Fruit fly (Drosophila melanogaster) whole organism, prepupa: Measurements from ENCODE around the gene ppl.

Experiments used
- Blimp-1 ChIP-seq: fragments of 200-800 bp; sonication (Bioruptor generic); optimal IDR thresholded peaks from 3 replicates; lab custom pipeline; 2017; ENCODE audit warnings: missing biosample characterization, missing genetic modification characterization, mild to moderate bottlenecking, moderate library complexity, missing genetic modification reagents
- CG10631 ChIP-seq: fragments of 200-800 bp; sonication (Bioruptor generic); optimal IDR thresholded peaks from 2 replicates; lab custom pipeline; 2016; ENCODE audit warnings: missing biosample characterization, missing genetic modification characterization
- CG10669 ChIP-seq: fragments of 200-800 bp; sonication (Bioruptor generic); optimal IDR thresholded peaks from 3 replicates; lab custom pipeline; 2018; ENCODE audit warnings: missing biosample characterization, mild to moderate bottlenecking, missing genetic modification characterization, moderate library complexity
- CG11294 ChIP-seq: fragments of 200-800 bp; sonication (Bioruptor generic); IDR thresholded peaks from 2 replicates; pipeline ENCODE4 v1.3.6; 2022; ENCODE audit warnings: missing biosample characterization, missing genetic modification characterization
- CG11762 ChIP-seq: fragments of 200-800 bp; sonication (Bioruptor generic); optimal IDR thresholded peaks from 3 replicates; lab custom pipeline; 2016; ENCODE audit warnings: missing biosample characterization, missing genetic modification characterization; ENCODE audit not compliant: insufficient read depth
- CG15336 ChIP-seq: fragments of 200-800 bp; sonication (Bioruptor generic); IDR thresholded peaks from 2 replicates; pipeline ENCODE4 v1.3.6; 2022; ENCODE audit warnings: missing biosample characterization, missing genetic modification characterization
- CG1621 ChIP-seq: fragments of 200-800 bp; sonication (Bioruptor generic); optimal IDR thresholded peaks from 3 replicates; lab custom pipeline; 2018; ENCODE audit warnings: missing biosample characterization, mild to moderate bottlenecking, missing genetic modification characterization
- CG31627 ChIP-seq: fragments of 200-800 bp; sonication (Bioruptor generic); optimal IDR thresholded peaks from 3 replicates; lab custom pipeline; 2016; ENCODE audit warnings: missing biosample characterization, missing genetic modification characterization
- CG34406 ChIP-seq: fragments of 200-800 bp; sonication (Bioruptor generic); optimal IDR thresholded peaks from 3 replicates; lab custom pipeline; 2016; ENCODE audit warnings: missing biosample characterization, missing genetic modification characterization
- CG3919 ChIP-seq: fragments of 200-800 bp; sonication (Bioruptor generic); optimal IDR thresholded peaks from 3 replicates; lab custom pipeline; 2016; ENCODE audit warnings: missing biosample characterization, missing genetic modification characterization
- CG4318 ChIP-seq: fragments of 200-800 bp; sonication (Bioruptor generic); optimal IDR thresholded peaks from 3 replicates; lab custom pipeline; 2017; ENCODE audit warnings: missing biosample characterization, mild to moderate bottlenecking, missing genetic modification characterization
- CG6276 ChIP-seq: fragments of 200-800 bp; sonication (Bioruptor generic); optimal IDR thresholded peaks from 2 replicates; lab custom pipeline; 2017; ENCODE audit warnings: missing biosample characterization, mild to moderate bottlenecking, missing genetic modification characterization
- CG6792 ChIP-seq: fragments of 200-800 bp; sonication (Bioruptor generic); optimal IDR thresholded peaks from 3 replicates; lab custom pipeline; 2016; ENCODE audit warnings: missing biosample characterization, missing genetic modification characterization
- CG6808 ChIP-seq: fragments of 200-800 bp; sonication (Bioruptor generic); optimal IDR thresholded peaks from 3 replicates; lab custom pipeline; 2017; ENCODE audit warnings: missing biosample characterization, missing genetic modification characterization, mild to moderate bottlenecking, moderate library complexity, missing genetic modification reagents
- CG7368 ChIP-seq: fragments of 200-800 bp; sonication (Bioruptor generic); optimal IDR thresholded peaks from 3 replicates; lab custom pipeline; 2016; ENCODE audit warnings: missing biosample characterization, missing genetic modification characterization
- CG8119 ChIP-seq: fragments of 200-800 bp; sonication (Bioruptor generic); IDR thresholded peaks from 3 replicates; pipeline ENCODE4 v1.3.6; 2022; ENCODE audit warnings: missing biosample characterization, missing genetic modification characterization
- CG8632 ChIP-seq: fragments of 200-800 bp; sonication (Bioruptor generic); optimal IDR thresholded peaks from 3 replicates; lab custom pipeline; 2016; ENCODE audit warnings: missing biosample characterization, missing genetic modification characterization
- CG9139 ChIP-seq: fragments of 200-800 bp; sonication (Bioruptor generic); optimal IDR thresholded peaks from 3 replicates; lab custom pipeline; 2017; ENCODE audit warnings: missing biosample characterization, mild to moderate bottlenecking, missing genetic modification characterization
- Eip78C ChIP-seq: fragments of 200-800 bp; sonication (Bioruptor generic); peaks from one replicate; lab custom pipeline; 2016; ENCODE audit warnings: missing biosample characterization, missing genetic modification characterization
- Eip93F ChIP-seq: fragments of 200-800 bp; sonication (Bioruptor generic); optimal IDR thresholded peaks from 2 replicates; lab custom pipeline; 2016; ENCODE audit warnings: missing biosample characterization, mild to moderate bottlenecking, missing genetic modification characterization
- Ets21C ChIP-seq: fragments of 200-800 bp; sonication (Bioruptor generic); optimal IDR thresholded peaks from 3 replicates; lab custom pipeline; 2016; ENCODE audit warnings: missing biosample characterization, missing genetic modification characterization
- Hr39 ChIP-seq: fragments of 200-800 bp; sonication (Bioruptor generic); optimal IDR thresholded peaks from 2 replicates; lab custom pipeline; 2016; ENCODE audit warnings: missing biosample characterization, missing genetic modification characterization
- Hr4 ChIP-seq: fragments of 200-800 bp; sonication (Bioruptor generic); optimal IDR thresholded peaks from 3 replicates; lab custom pipeline; 2016; ENCODE audit warnings: missing biosample characterization, missing genetic modification characterization
- Lpt ChIP-seq: fragments of 200-800 bp; sonication (Bioruptor generic); optimal IDR thresholded peaks from 3 replicates; lab custom pipeline; 2016; ENCODE audit warnings: missing biosample characterization, missing genetic modification characterization
- OdsH ChIP-seq: fragments of 200-800 bp; sonication (Bioruptor generic); optimal IDR thresholded peaks from 3 replicates; lab custom pipeline; 2016; ENCODE audit warnings: missing biosample characterization, missing genetic modification characterization
- Sox14 ChIP-seq: fragments of 200-800 bp; sonication (Bioruptor generic); optimal IDR thresholded peaks from 3 replicates; lab custom pipeline; 2016; ENCODE audit warnings: missing biosample characterization, missing genetic modification characterization
- Sox15 ChIP-seq: fragments of 200-800 bp; sonication (Bioruptor generic); optimal IDR thresholded peaks from 3 replicates; lab custom pipeline; 2016; ENCODE audit warnings: missing biosample characterization, missing genetic modification characterization
- achi ChIP-seq: fragments of 200-800 bp; sonication (Bioruptor generic); optimal IDR thresholded peaks from 3 replicates; lab custom pipeline; 2016; ENCODE audit warnings: missing biosample characterization, missing genetic modification characterization
- cyc ChIP-seq: fragments of 200-800 bp; sonication (Bioruptor generic); optimal IDR thresholded peaks from 3 replicates; lab custom pipeline; 2016; ENCODE audit warnings: missing biosample characterization, missing genetic modification characterization
- dac ChIP-seq: fragments of 200-800 bp; sonication (Bioruptor generic); optimal IDR thresholded peaks from 2 replicates; lab custom pipeline; 2017; ENCODE audit warnings: missing biosample characterization, mild to moderate bottlenecking, missing genetic modification characterization
- dsx ChIP-seq: fragments of 200-800 bp; optimal IDR thresholded peaks from 3 replicates; lab custom pipeline; 2019; ENCODE audit warnings: missing biosample characterization, mild to moderate bottlenecking, missing genetic modification characterization, moderate library complexity; ENCODE audit not compliant: poor library complexity, severe bottlenecking
- eg ChIP-seq: fragments of 200-800 bp; sonication (Bioruptor generic); IDR thresholded peaks from 3 replicates; pipeline ENCODE4 v1.3.6; 2022; ENCODE audit warnings: missing biosample characterization, missing genetic modification characterization
- esn ChIP-seq: fragments of 200-800 bp; sonication (Bioruptor generic); optimal IDR thresholded peaks from 2 replicates; lab custom pipeline; 2016; ENCODE audit warnings: missing biosample characterization, mild to moderate bottlenecking, missing genetic modification characterization, moderate library complexity
- fd59A ChIP-seq: fragments of 200-800 bp; sonication (Bioruptor generic); optimal IDR thresholded peaks from 2 replicates; lab custom pipeline; 2017; ENCODE audit warnings: missing biosample characterization, mild to moderate bottlenecking, missing genetic modification characterization, missing genetic modification reagents
- fd85E ChIP-seq: fragments of 200-800 bp; sonication (Bioruptor generic); optimal IDR thresholded peaks from 3 replicates; lab custom pipeline; 2016; ENCODE audit warnings: missing biosample characterization, missing genetic modification characterization
- net ChIP-seq: fragments of 200-800 bp; sonication (Bioruptor generic); optimal IDR thresholded peaks from 3 replicates; lab custom pipeline; 2016; ENCODE audit warnings: missing biosample characterization, missing genetic modification characterization
- pdm3 ChIP-seq: fragments of 200-800 bp; sonication (Bioruptor generic); optimal IDR thresholded peaks from 3 replicates; lab custom pipeline; 2016; ENCODE audit warnings: missing biosample characterization, missing genetic modification characterization
- salr ChIP-seq, 2 experiments: fragments of 200-800 bp; sonication (Bioruptor generic); optimal IDR thresholded peaks; 3 replicates each; lab custom pipeline; 2016 to 2018; ENCODE audit warnings: missing biosample characterization in 2 of 2, missing genetic modification characterization in 2 of 2, mild to moderate bottlenecking in 1 of 2
- spab ChIP-seq: fragments of 200-800 bp; sonication (Bioruptor generic); optimal IDR thresholded peaks from 2 replicates; lab custom pipeline; 2017; ENCODE audit warnings: missing biosample characterization, mild to moderate bottlenecking, missing genetic modification characterization, missing genetic modification reagents
- ss ChIP-seq, 2 experiments: fragments of 200-800 bp; sonication (Bioruptor generic); optimal IDR thresholded peaks; 2 replicates in 1 of 2; 3 replicates in 1 of 2; lab custom pipeline; 2017 to 2018; ENCODE audit warnings: mild to moderate bottlenecking in 2 of 2, missing biosample characterization in 2 of 2, missing genetic modification characterization in 2 of 2, moderate library complexity in 1 of 2
- svp ChIP-seq: fragments of 200-800 bp; sonication (Bioruptor generic); peaks from one replicate; lab custom pipeline; 2016; ENCODE audit warnings: missing biosample characterization, missing genetic modification characterization
- vri ChIP-seq: fragments of 200-800 bp; sonication (Bioruptor generic); optimal IDR thresholded peaks from 3 replicates; lab custom pipeline; 2016; ENCODE audit warnings: missing biosample characterization, mild to moderate bottlenecking, missing genetic modification characterization

The ppl gene

DNA sequence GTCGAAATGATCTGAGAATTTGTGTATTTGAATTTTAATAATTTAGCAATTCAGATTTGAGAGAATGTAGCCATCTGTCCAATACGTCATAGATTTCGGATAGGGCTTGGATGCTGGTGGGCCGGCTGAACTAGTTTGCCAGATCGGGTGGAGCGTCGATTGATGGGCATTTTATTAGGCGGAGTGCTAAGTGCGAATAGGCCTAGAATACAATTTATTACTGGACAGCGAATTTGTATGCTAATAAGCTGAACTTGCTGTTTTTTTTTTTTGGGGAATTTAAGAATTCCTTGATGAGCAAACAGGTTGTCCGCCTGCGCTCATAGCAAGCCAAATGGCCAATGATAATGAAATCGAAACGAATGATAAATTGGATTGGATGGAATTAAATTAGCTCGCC is 17.9 kb upstream of the ppl start:
- no peak for TF ChIP-seq CG10631 (GFP tag; lab: Kevin White, UChicago)
- no peak for TF ChIP-seq ss (GFP tag; optimal IDR thresholded peaks at IDR 0.05; lab: Kevin White, UChicago)
- no peak for TF ChIP-seq CG34406
- TF ChIP-seq CG7368: no peak
- no peak for TF ChIP-seq CG1621 (tag; lab: Kevin White, UChicago)
- no peak for TF ChIP-seq CG10669
- no peak for TF ChIP-seq pdm3 (GFP tag; lab: Kevin White, UChicago)
- TF ChIP-seq CG3919 (GFP tag; lab: Kevin White, UChicago): no peak
- no peak for TF ChIP-seq Eip93F
- TF ChIP-seq vri (GFP tag; lab: Kevin White, UChicago): no peak
- no peak for TF ChIP-seq spab
- TF ChIP-seq net (GFP tag; lab: Kevin White, UChicago): no peak
- no peak for TF ChIP-seq dac
- no peak for TF ChIP-seq CG31627 (GFP tag; lab: Kevin White, UChicago)
- TF ChIP-seq eg (GFP tag; lab: Robert Waterston, UW): no peak
- no peak for TF ChIP-seq CG9139 (GFP tag; lab: Kevin White, UChicago)
- TF ChIP-seq Ets21C (GFP tag; lab: Kevin White, UChicago): no peak

DNA sequence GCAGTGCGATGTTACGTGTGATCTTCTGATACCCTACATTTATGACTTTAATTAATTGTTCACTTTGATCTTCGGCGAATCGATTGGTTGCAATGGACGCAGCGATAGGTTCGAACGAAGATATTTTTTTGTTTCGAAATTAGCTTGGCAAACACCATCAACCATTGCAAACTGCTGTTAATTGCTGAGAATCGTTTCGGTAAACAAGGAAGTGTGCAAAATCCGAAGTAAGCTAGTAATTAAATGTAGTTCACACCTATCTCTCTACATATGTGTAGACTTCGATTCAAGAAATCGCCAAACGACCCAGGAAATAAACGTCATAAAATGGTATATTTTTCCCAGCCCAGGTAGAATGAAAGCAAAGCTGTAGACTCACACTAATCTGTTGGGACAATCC is 17.1 kb upstream of the ppl start, which contains the start of gene CG43702:
TSS of gene CG43702 (plus strand) at position 301 of the 400 bp plus-strand sequence.
- TF ChIP-seq Eip78C (GFP tag; lab: Kevin White, UChicago): no peak
- TF ChIP-seq dac: no peak
- no peak for TF ChIP-seq Eip93F
- TF ChIP-seq CG8119 (GFP tag; lab: Robert Waterston, UW): no peak
- TF ChIP-seq dsx (GFP tag; lab: Kevin White, UChicago): no peak
- TF ChIP-seq Blimp-1 (GFP tag; lab: Kevin White, UChicago): no peak
- no peak for TF ChIP-seq achi (GFP tag; lab: Kevin White, UChicago)
- TF ChIP-seq CG1621 (tag; lab: Kevin White, UChicago): no peak
- no peak for TF ChIP-seq spab
- TF ChIP-seq CG11294: no peak
- TF ChIP-seq CG6792: no peak
- no peak for TF ChIP-seq fd59A
- TF ChIP-seq Sox14 (GFP tag; lab: Kevin White, UChicago): no peak

DNA sequence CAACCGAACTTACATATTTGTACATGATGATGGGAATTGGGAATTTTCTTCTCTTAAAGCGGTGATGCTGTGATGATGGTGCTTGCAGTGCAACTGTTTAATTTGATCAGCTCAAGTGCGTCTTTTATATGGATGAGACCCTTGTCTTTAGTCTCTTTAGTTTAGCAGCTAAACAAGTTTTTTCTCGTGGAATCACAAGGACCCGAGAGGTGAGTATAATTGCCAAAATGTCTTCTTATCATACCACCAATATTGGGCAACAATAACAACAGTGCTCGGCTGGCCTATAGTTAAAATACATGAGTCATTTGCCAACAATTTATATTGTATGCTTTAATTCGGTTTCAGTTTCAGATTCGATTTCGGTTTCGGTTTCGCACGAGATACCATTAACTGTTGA is 16.4 kb upstream of the ppl start, which contains the start of gene Edg78E:
TSS of gene Edg78E (minus strand) at position 101 of the 400 bp plus-strand sequence.
- no peak for TF ChIP-seq spab
- TF ChIP-seq OdsH (GFP tag; lab: Kevin White, UChicago): no peak
- TF ChIP-seq CG8632 (GFP tag; lab: Kevin White, UChicago): no peak
- TF ChIP-seq CG4318: no peak
- no peak for TF ChIP-seq CG34406
- no peak for TF ChIP-seq fd59A
- TF ChIP-seq Hr39 (GFP tag; lab: Kevin White, UChicago): no peak
- TF ChIP-seq CG6276: no peak
- TF ChIP-seq cyc: no peak
- TF ChIP-seq vri (GFP tag; lab: Kevin White, UChicago): no peak
- no peak for TF ChIP-seq Hr4 (GFP tag; lab: Kevin White, UChicago)
- TF ChIP-seq salr (GFP tag; optimal IDR thresholded peaks at IDR 0.05; lab: Kevin White, UChicago): no peak
- TF ChIP-seq fd85E (GFP tag; lab: Kevin White, UChicago): no peak

DNA sequence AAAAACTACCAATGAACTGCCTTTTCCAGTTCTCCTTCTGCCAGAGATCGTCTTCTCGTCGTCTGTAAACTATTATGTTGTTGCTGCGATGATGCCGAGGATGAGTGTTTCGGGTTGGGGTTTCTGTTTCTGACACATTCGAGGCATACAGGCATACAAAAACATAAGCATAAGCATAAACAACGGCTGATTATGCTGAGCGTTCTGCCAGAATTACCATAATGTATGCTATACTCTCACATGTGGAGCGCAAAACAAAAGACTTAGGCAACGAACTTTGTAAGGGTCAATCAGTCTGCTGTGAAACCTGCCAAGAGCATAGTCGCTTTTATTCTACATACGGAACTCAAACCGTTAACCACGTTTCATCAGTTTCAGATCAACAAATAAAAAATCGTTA is 12.9 kb upstream of the ppl start, which contains the start of gene Cpr78Cb:
TSS of gene Cpr78Cb (plus strand) at position 291 of the 400 bp plus-strand sequence.
- no peak for TF ChIP-seq Lpt (GFP tag; lab: Kevin White, UChicago)
- TF ChIP-seq CG6276: no peak
- TF ChIP-seq CG6808: no peak
- no peak for TF ChIP-seq CG9139 (GFP tag; lab: Kevin White, UChicago)
- no peak for TF ChIP-seq Eip78C (GFP tag; lab: Kevin White, UChicago)
- TF ChIP-seq CG15336 (GFP tag; lab: Robert Waterston, UW): no peak
- TF ChIP-seq svp (GFP tag; lab: Kevin White, UChicago): no peak
- no peak for TF ChIP-seq CG11762 (GFP tag; lab: Kevin White, UChicago)
- no peak for TF ChIP-seq pdm3 (GFP tag; lab: Kevin White, UChicago)
- no peak for TF ChIP-seq salr (GFP tag; optimal IDR thresholded peaks at IDR 0.05; lab: Kevin White, UChicago)
- no peak for TF ChIP-seq esn (GFP tag; lab: Kevin White, UChicago)
- TF ChIP-seq Sox15 (GFP tag; lab: Kevin White, UChicago): no peak
- TF ChIP-seq CG34406: no peak
- TF ChIP-seq CG4318: no peak
- no peak for TF ChIP-seq CG11294
